Worm (Caenorhabditis elegans) whole organism, L2 larva: ENCODE data around the gene C26B9.7.

Experiments used
- egl-27 ChIP-seq: sonication (generic microtip); optimal IDR thresholded peaks from 3 replicates; lab custom pipeline; 2017; ENCODE audit warnings: missing biosample characterization, missing genetic modification reagents, missing genetic modification characterization
- elt-1 ChIP-seq: fragments of 150-350 bp; optimal IDR thresholded peaks from 2 replicates; lab custom pipeline; 2014; ENCODE audit warnings: missing biosample characterization, missing genetic modification characterization
- elt-3 ChIP-seq: sonication (generic microtip); optimal IDR thresholded peaks from 2 replicates; lab custom pipeline; 2017; ENCODE audit warnings: missing biosample characterization, missing genetic modification characterization
- lin-13 ChIP-seq: fragments of 150-350 bp; optimal IDR thresholded peaks from 2 replicates; lab custom pipeline; 2014; ENCODE audit warnings: missing biosample characterization, missing genetic modification reagents, missing genetic modification characterization
- lin-39 ChIP-seq: fragments of 150-350 bp; optimal IDR thresholded peaks from 2 replicates; lab custom pipeline; 2014; ENCODE audit warnings: missing biosample characterization, missing genetic modification reagents, missing genetic modification characterization
- mab-5 ChIP-seq: fragments of 150-350 bp; optimal IDR thresholded peaks from 2 replicates; lab custom pipeline; 2014; ENCODE audit warnings: missing biosample characterization, missing genetic modification characterization
- skn-1 ChIP-seq: sonication (generic microtip); optimal IDR thresholded peaks from 2 replicates; lab custom pipeline; 2017; ENCODE audit warnings: missing biosample characterization, missing genetic modification characterization
- snpc-4 ChIP-seq: fragments of 150-350 bp; optimal IDR thresholded peaks from 2 replicates; lab custom pipeline; 2014; ENCODE audit warnings: missing biosample characterization, missing genetic modification characterization
- zag-1 ChIP-seq: fragments of 150-350 bp; optimal IDR thresholded peaks from 2 replicates; lab custom pipeline; 2014; ENCODE audit warnings: missing biosample characterization, missing genetic modification characterization

ce11 chrX:5366613-5367012, 24.5 kb downstream of the C26B9.7 start:
- no peak for TF ChIP-seq elt-3 (tag; lab: Kevin White, UChicago)
- TF ChIP-seq lin-39 (tag; lab: Kevin White, UChicago): no peak
- TF ChIP-seq mab-5 (tag; lab: Kevin White, UChicago): no peak
- TF ChIP-seq egl-27 (tag; lab: Kevin White, UChicago): no peak
- no peak for TF ChIP-seq zag-1 (tag; lab: Kevin White, UChicago)
- no peak for TF ChIP-seq elt-1 (tag; lab: Kevin White, UChicago)
- no peak for TF ChIP-seq skn-1 (tag; lab: Kevin White, UChicago)
- TF ChIP-seq snpc-4 (tag; lab: Kevin White, UChicago): no peak
- no peak for TF ChIP-seq lin-13 (GFP tag; lab: Kevin White, UChicago)
